Fruit fly (Drosophila melanogaster) whole organism, prepupa: Measurements from ENCODE around the gene CG14563.

Experiments used
- CG10669 ChIP-seq: fragments of 200-800 bp; sonication (Bioruptor generic); optimal IDR thresholded peaks from 3 replicates; lab custom pipeline; 2018; ENCODE audit warnings: missing biosample characterization, mild to moderate bottlenecking, missing genetic modification characterization, moderate library complexity
- CG11294 ChIP-seq: fragments of 200-800 bp; sonication (Bioruptor generic); IDR thresholded peaks from 2 replicates; pipeline ENCODE4 v1.3.6; 2022; ENCODE audit warnings: missing biosample characterization, missing genetic modification characterization
- CG11762 ChIP-seq: fragments of 200-800 bp; sonication (Bioruptor generic); optimal IDR thresholded peaks from 3 replicates; lab custom pipeline; 2016; ENCODE audit warnings: missing biosample characterization, missing genetic modification characterization; ENCODE audit not compliant: insufficient read depth
- CG11902 ChIP-seq: fragments of 200-800 bp; sonication (Bioruptor generic); optimal IDR thresholded peaks from 3 replicates; lab custom pipeline; 2016; ENCODE audit warnings: missing biosample characterization, missing genetic modification characterization
- CG15336 ChIP-seq: fragments of 200-800 bp; sonication (Bioruptor generic); IDR thresholded peaks from 2 replicates; pipeline ENCODE4 v1.3.6; 2022; ENCODE audit warnings: missing biosample characterization, missing genetic modification characterization
- CG1621 ChIP-seq: fragments of 200-800 bp; sonication (Bioruptor generic); optimal IDR thresholded peaks from 3 replicates; lab custom pipeline; 2018; ENCODE audit warnings: missing biosample characterization, mild to moderate bottlenecking, missing genetic modification characterization
- CG16779 ChIP-seq: fragments of 200-800 bp; sonication (Bioruptor generic); optimal IDR thresholded peaks from 3 replicates; lab custom pipeline; 2017; ENCODE audit warnings: missing biosample characterization, mild to moderate bottlenecking, missing genetic modification characterization
- CG3032 ChIP-seq: fragments of 200-800 bp; optimal IDR thresholded peaks from 2 replicates; lab custom pipeline; 2019; ENCODE audit warnings: missing biosample characterization, mild to moderate bottlenecking, missing genetic modification characterization, moderate library complexity
- CG31627 ChIP-seq: fragments of 200-800 bp; sonication (Bioruptor generic); optimal IDR thresholded peaks from 3 replicates; lab custom pipeline; 2016; ENCODE audit warnings: missing biosample characterization, missing genetic modification characterization
- CG32006 ChIP-seq: fragments of 200-800 bp; sonication (Bioruptor generic); optimal IDR thresholded peaks from 3 replicates; lab custom pipeline; 2017; ENCODE audit warnings: missing biosample characterization, mild to moderate bottlenecking, missing genetic modification characterization
- CG34406 ChIP-seq: fragments of 200-800 bp; sonication (Bioruptor generic); optimal IDR thresholded peaks from 3 replicates; lab custom pipeline; 2016; ENCODE audit warnings: missing biosample characterization, missing genetic modification characterization
- CG4318 ChIP-seq: fragments of 200-800 bp; sonication (Bioruptor generic); optimal IDR thresholded peaks from 3 replicates; lab custom pipeline; 2017; ENCODE audit warnings: missing biosample characterization, mild to moderate bottlenecking, missing genetic modification characterization
- CG6163 ChIP-seq: fragments of 200-800 bp; sonication (Bioruptor generic); IDR thresholded peaks from 3 replicates; pipeline ENCODE4 v1.3.6; 2022; ENCODE audit warnings: missing biosample characterization, missing genetic modification characterization
- CG6276 ChIP-seq: fragments of 200-800 bp; sonication (Bioruptor generic); optimal IDR thresholded peaks from 2 replicates; lab custom pipeline; 2017; ENCODE audit warnings: missing biosample characterization, mild to moderate bottlenecking, missing genetic modification characterization
- CG6792 ChIP-seq: fragments of 200-800 bp; sonication (Bioruptor generic); optimal IDR thresholded peaks from 3 replicates; lab custom pipeline; 2016; ENCODE audit warnings: missing biosample characterization, missing genetic modification characterization
- CG6808 ChIP-seq: fragments of 200-800 bp; sonication (Bioruptor generic); optimal IDR thresholded peaks from 3 replicates; lab custom pipeline; 2017; ENCODE audit warnings: missing biosample characterization, missing genetic modification characterization, mild to moderate bottlenecking, moderate library complexity, missing genetic modification reagents
- CG6854 ChIP-seq: fragments of 200-800 bp; sonication (Bioruptor generic); optimal IDR thresholded peaks from 2 replicates; lab custom pipeline; 2017; ENCODE audit warnings: missing biosample characterization, mild to moderate bottlenecking, missing genetic modification characterization
- CG7368 ChIP-seq: fragments of 200-800 bp; sonication (Bioruptor generic); optimal IDR thresholded peaks from 3 replicates; lab custom pipeline; 2016; ENCODE audit warnings: missing biosample characterization, missing genetic modification characterization
- CG8119 ChIP-seq: fragments of 200-800 bp; sonication (Bioruptor generic); IDR thresholded peaks from 3 replicates; pipeline ENCODE4 v1.3.6; 2022; ENCODE audit warnings: missing biosample characterization, missing genetic modification characterization
- CG8319 ChIP-seq: fragments of 200-800 bp; sonication (Bioruptor generic); optimal IDR thresholded peaks from 3 replicates; lab custom pipeline; 2016; ENCODE audit warnings: missing biosample characterization, missing genetic modification characterization
- CG8632 ChIP-seq: fragments of 200-800 bp; sonication (Bioruptor generic); optimal IDR thresholded peaks from 3 replicates; lab custom pipeline; 2016; ENCODE audit warnings: missing biosample characterization, missing genetic modification characterization
- CG9139 ChIP-seq: fragments of 200-800 bp; sonication (Bioruptor generic); optimal IDR thresholded peaks from 3 replicates; lab custom pipeline; 2017; ENCODE audit warnings: missing biosample characterization, mild to moderate bottlenecking, missing genetic modification characterization
- Eip75B ChIP-seq: fragments of 200-800 bp; sonication (Bioruptor generic); optimal IDR thresholded peaks from 3 replicates; lab custom pipeline; 2016; ENCODE audit warnings: missing biosample characterization, missing genetic modification characterization
- Eip78C ChIP-seq: fragments of 200-800 bp; sonication (Bioruptor generic); peaks from one replicate; lab custom pipeline; 2016; ENCODE audit warnings: missing biosample characterization, missing genetic modification characterization
- Eip93F ChIP-seq: fragments of 200-800 bp; sonication (Bioruptor generic); optimal IDR thresholded peaks from 2 replicates; lab custom pipeline; 2016; ENCODE audit warnings: missing biosample characterization, mild to moderate bottlenecking, missing genetic modification characterization
- Ets21C ChIP-seq: fragments of 200-800 bp; sonication (Bioruptor generic); optimal IDR thresholded peaks from 3 replicates; lab custom pipeline; 2016; ENCODE audit warnings: missing biosample characterization, missing genetic modification characterization
- Gug ChIP-seq: fragments of 200-800 bp; sonication (Bioruptor generic); IDR thresholded peaks from 2 replicates; pipeline ENCODE4 v1.3.6; 2022; ENCODE audit warnings: missing biosample characterization, missing genetic modification characterization
- Hr38 ChIP-seq: sonication (Bioruptor generic); optimal IDR thresholded peaks from 2 replicates; lab custom pipeline; 2016; ENCODE audit warnings: missing biosample characterization, missing genetic modification characterization
- Hr39 ChIP-seq: fragments of 200-800 bp; sonication (Bioruptor generic); optimal IDR thresholded peaks from 2 replicates; lab custom pipeline; 2016; ENCODE audit warnings: missing biosample characterization, missing genetic modification characterization
- Hr4 ChIP-seq: fragments of 200-800 bp; sonication (Bioruptor generic); optimal IDR thresholded peaks from 3 replicates; lab custom pipeline; 2016; ENCODE audit warnings: missing biosample characterization, missing genetic modification characterization
- Lpt ChIP-seq: fragments of 200-800 bp; sonication (Bioruptor generic); optimal IDR thresholded peaks from 3 replicates; lab custom pipeline; 2016; ENCODE audit warnings: missing biosample characterization, missing genetic modification characterization
- Met ChIP-seq: fragments of 200-800 bp; sonication (Bioruptor generic); optimal IDR thresholded peaks from 3 replicates; lab custom pipeline; 2016; ENCODE audit warnings: missing biosample characterization, missing genetic modification characterization
- OdsH ChIP-seq: fragments of 200-800 bp; sonication (Bioruptor generic); optimal IDR thresholded peaks from 3 replicates; lab custom pipeline; 2016; ENCODE audit warnings: missing biosample characterization, missing genetic modification characterization
- Smox ChIP-seq: fragments of 200-800 bp; sonication (Bioruptor generic); optimal IDR thresholded peaks from 3 replicates; lab custom pipeline; 2016; ENCODE audit warnings: missing biosample characterization, missing genetic modification characterization
- Sox102F ChIP-seq: fragments of 200-800 bp; sonication (Bioruptor generic); optimal IDR thresholded peaks from 2 replicates; lab custom pipeline; 2016; ENCODE audit warnings: missing biosample characterization, mild to moderate bottlenecking, missing genetic modification characterization
- Sox15 ChIP-seq: fragments of 200-800 bp; sonication (Bioruptor generic); optimal IDR thresholded peaks from 3 replicates; lab custom pipeline; 2016; ENCODE audit warnings: missing biosample characterization, missing genetic modification characterization
- acj6 ChIP-seq: fragments of 200-800 bp; sonication (Bioruptor generic); optimal IDR thresholded peaks from 3 replicates; lab custom pipeline; 2016; ENCODE audit warnings: missing biosample characterization, missing genetic modification characterization
- cyc ChIP-seq: fragments of 200-800 bp; sonication (Bioruptor generic); optimal IDR thresholded peaks from 3 replicates; lab custom pipeline; 2016; ENCODE audit warnings: missing biosample characterization, missing genetic modification characterization
- dac ChIP-seq: fragments of 200-800 bp; sonication (Bioruptor generic); optimal IDR thresholded peaks from 2 replicates; lab custom pipeline; 2017; ENCODE audit warnings: missing biosample characterization, mild to moderate bottlenecking, missing genetic modification characterization
- eg ChIP-seq: fragments of 200-800 bp; sonication (Bioruptor generic); IDR thresholded peaks from 3 replicates; pipeline ENCODE4 v1.3.6; 2022; ENCODE audit warnings: missing biosample characterization, missing genetic modification characterization
- esn ChIP-seq: fragments of 200-800 bp; sonication (Bioruptor generic); optimal IDR thresholded peaks from 2 replicates; lab custom pipeline; 2016; ENCODE audit warnings: missing biosample characterization, mild to moderate bottlenecking, missing genetic modification characterization, moderate library complexity
- fd59A ChIP-seq: fragments of 200-800 bp; sonication (Bioruptor generic); optimal IDR thresholded peaks from 2 replicates; lab custom pipeline; 2017; ENCODE audit warnings: missing biosample characterization, mild to moderate bottlenecking, missing genetic modification characterization, missing genetic modification reagents
- fd85E ChIP-seq: fragments of 200-800 bp; sonication (Bioruptor generic); optimal IDR thresholded peaks from 3 replicates; lab custom pipeline; 2016; ENCODE audit warnings: missing biosample characterization, missing genetic modification characterization
- fkh ChIP-seq: fragments of 200-800 bp; sonication (Bioruptor generic); optimal IDR thresholded peaks from 3 replicates; lab custom pipeline; 2017; ENCODE audit warnings: missing biosample characterization, mild to moderate bottlenecking, missing genetic modification characterization, moderate library complexity
- lz ChIP-seq: fragments of 200-800 bp; sonication (Bioruptor generic); optimal IDR thresholded peaks from 3 replicates; lab custom pipeline; 2016; ENCODE audit warnings: missing biosample characterization, missing genetic modification characterization
- net ChIP-seq: fragments of 200-800 bp; sonication (Bioruptor generic); optimal IDR thresholded peaks from 3 replicates; lab custom pipeline; 2016; ENCODE audit warnings: missing biosample characterization, missing genetic modification characterization
- pdm3 ChIP-seq: fragments of 200-800 bp; sonication (Bioruptor generic); optimal IDR thresholded peaks from 3 replicates; lab custom pipeline; 2016; ENCODE audit warnings: missing biosample characterization, missing genetic modification characterization
- salr ChIP-seq, 2 experiments: fragments of 200-800 bp; sonication (Bioruptor generic); optimal IDR thresholded peaks; 3 replicates each; lab custom pipeline; 2016 to 2018; ENCODE audit warnings: missing biosample characterization in 2 of 2, missing genetic modification characterization in 2 of 2, mild to moderate bottlenecking in 1 of 2
- spab ChIP-seq: fragments of 200-800 bp; sonication (Bioruptor generic); optimal IDR thresholded peaks from 2 replicates; lab custom pipeline; 2017; ENCODE audit warnings: missing biosample characterization, mild to moderate bottlenecking, missing genetic modification characterization, missing genetic modification reagents
- svp ChIP-seq: fragments of 200-800 bp; sonication (Bioruptor generic); peaks from one replicate; lab custom pipeline; 2016; ENCODE audit warnings: missing biosample characterization, missing genetic modification characterization
- topi ChIP-seq: fragments of 200-800 bp; sonication (Bioruptor generic); optimal IDR thresholded peaks from 3 replicates; lab custom pipeline; 2016; ENCODE audit warnings: missing biosample characterization, missing genetic modification characterization
- vri ChIP-seq: fragments of 200-800 bp; sonication (Bioruptor generic); optimal IDR thresholded peaks from 3 replicates; lab custom pipeline; 2016; ENCODE audit warnings: missing biosample characterization, mild to moderate bottlenecking, missing genetic modification characterization

Gene CG14563

DNA sequence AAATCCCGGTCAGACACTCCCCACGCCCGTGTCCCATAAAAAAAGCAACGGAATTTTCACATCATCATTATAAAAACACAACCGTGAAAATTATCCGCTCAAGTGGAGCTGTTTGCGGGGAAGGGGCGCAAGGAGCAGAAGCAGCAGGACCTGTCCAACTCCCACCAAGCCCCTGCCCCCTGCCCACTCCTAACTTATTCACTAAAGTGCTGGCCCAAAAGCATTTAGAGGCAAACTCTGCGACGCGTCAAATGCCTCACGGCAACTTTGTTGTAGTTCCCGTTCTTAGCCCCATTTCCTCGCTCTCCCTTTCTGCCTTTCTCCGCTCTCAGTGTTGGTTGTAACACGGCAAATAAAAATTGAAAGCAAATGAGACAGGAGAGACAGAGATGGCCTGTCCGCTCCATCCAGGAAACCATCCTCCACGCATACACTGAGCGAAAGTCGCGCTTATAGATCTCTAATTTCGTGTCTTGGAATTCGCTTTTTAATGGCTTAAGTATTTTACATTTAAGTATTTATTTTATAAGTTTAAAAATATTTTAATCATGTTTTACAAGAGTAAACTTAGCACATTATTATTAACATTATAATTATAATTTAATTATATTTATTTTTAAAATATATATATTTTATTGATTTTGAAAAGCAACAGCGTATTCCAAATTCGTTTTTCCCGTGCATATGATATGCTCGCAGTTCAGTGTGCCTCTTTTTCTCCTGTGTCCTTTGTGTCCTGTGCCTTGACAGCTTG lies 17.3 kb upstream of the CG14563 start:
- TF ChIP-seq pdm3 (GFP tag; lab: Kevin White, UChicago), result no peak
- TF ChIP-seq CG8119 (GFP tag; lab: Robert Waterston, UW), result peak; percentile 23; the same call in 1 of the 3 replicates
- no peak for TF ChIP-seq Ets21C
- no peak for TF ChIP-seq Gug (GFP tag; lab: Robert Waterston, UW)
- TF ChIP-seq CG11902, result no peak
- TF ChIP-seq CG11294 (GFP tag; lab: Robert Waterston, UW), result no peak
- no peak for TF ChIP-seq CG8319 (GFP tag; lab: Kevin White, UChicago)
- no peak for TF ChIP-seq lz (GFP tag; lab: Kevin White, UChicago)
- no peak for TF ChIP-seq dac (GFP tag; lab: Kevin White, UChicago)
- peak; percentile 12 for TF ChIP-seq CG34406
- no peak for TF ChIP-seq svp (GFP tag; lab: Kevin White, UChicago)
- TF ChIP-seq salr (GFP tag; optimal IDR thresholded peaks at IDR 0.05; lab: Kevin White, UChicago), result no peak
- TF ChIP-seq CG6808, result peak; percentile 11
- no peak for TF ChIP-seq CG10669 (GFP tag; lab: Kevin White, UChicago)
- TF ChIP-seq Sox102F (GFP tag; lab: Kevin White, UChicago), result no peak
- TF ChIP-seq acj6 (GFP tag; lab: Kevin White, UChicago), result peak; percentile 20
- peak; percentile 23 for TF ChIP-seq CG3032 (tag; lab: Kevin White, UChicago)
- TF ChIP-seq CG16779 (tag; lab: Kevin White, UChicago), result no peak
- TF ChIP-seq CG1621 (tag; lab: Kevin White, UChicago), result no peak
- no peak for TF ChIP-seq CG31627
- no peak for TF ChIP-seq eg (GFP tag; lab: Robert Waterston, UW)
- no peak for TF ChIP-seq Lpt (GFP tag; lab: Kevin White, UChicago)
- no peak for TF ChIP-seq CG15336
- no peak for TF ChIP-seq fd85E (GFP tag; lab: Kevin White, UChicago)
- TF ChIP-seq fd59A (GFP tag; lab: Kevin White, UChicago), result no peak
- TF ChIP-seq Hr4 (GFP tag; lab: Kevin White, UChicago), result no peak
- TF ChIP-seq CG6163 (GFP tag; lab: Robert Waterston, UW), result no peak
- TF ChIP-seq esn (GFP tag; lab: Kevin White, UChicago), result no peak
- TF ChIP-seq Eip78C (GFP tag; lab: Kevin White, UChicago), result peak; percentile 50
- no peak for TF ChIP-seq CG6854
- no peak for TF ChIP-seq Hr38
- TF ChIP-seq net (GFP tag; lab: Kevin White, UChicago), result no peak
- no peak for TF ChIP-seq Eip75B (GFP tag; lab: Kevin White, UChicago)
- TF ChIP-seq CG32006, result peak; percentile 48
- no peak for TF ChIP-seq Eip93F (GFP tag; lab: Kevin White, UChicago)
- TF ChIP-seq CG6792 (GFP tag; lab: Kevin White, UChicago), result no peak
- TF ChIP-seq CG8632, result peak; percentile 23
- TF ChIP-seq Met (GFP tag; lab: Kevin White, UChicago), result no peak
- TF ChIP-seq CG4318, result no peak
- TF ChIP-seq vri (GFP tag; lab: Kevin White, UChicago), result no peak
- no peak for TF ChIP-seq Smox (GFP tag; lab: Kevin White, UChicago)
- TF ChIP-seq spab (GFP tag; lab: Kevin White, UChicago), result no peak
- TF ChIP-seq OdsH (GFP tag; lab: Kevin White, UChicago), result no peak
- TF ChIP-seq CG9139, result no peak
- TF ChIP-seq Hr39 (GFP tag; lab: Kevin White, UChicago), result no peak
- no peak for TF ChIP-seq fkh (GFP tag; lab: Kevin White, UChicago)
- TF ChIP-seq CG6276 (GFP tag; lab: Kevin White, UChicago), result no peak
- TF ChIP-seq Sox15 (GFP tag; lab: Kevin White, UChicago), result no peak
- TF ChIP-seq topi (GFP tag; lab: Kevin White, UChicago), result no peak
- TF ChIP-seq CG11762 (GFP tag; lab: Kevin White, UChicago), result no peak
- no peak for TF ChIP-seq CG7368 (GFP tag; lab: Kevin White, UChicago)
- TF ChIP-seq cyc (GFP tag; lab: Kevin White, UChicago), result no peak
